Worm (Caenorhabditis elegans) whole organism, L4/young adult: Measurements from ENCODE around the gene H12D21.11.
"Not testable (repeated sequence)": the region's sequence is repeated elsewhere in the genome, so short reads cannot be mapped to it uniquely, and the experiment has no call there.

ENCODE experiments used
- W03F9.2 ChIP-seq: fragments of 150-350 bp; optimal IDR thresholded peaks from 2 replicates; lab custom pipeline; 2014; ENCODE audit warnings: missing biosample characterization, missing genetic modification characterization
- dao-5 ChIP-seq: sonication (generic microtip); optimal IDR thresholded peaks from 2 replicates; lab custom pipeline; 2016; ENCODE audit warnings: missing genotype, missing genetic modification characterization, moderate library complexity, missing compliant biosample characterization
- him-1 ChIP-seq: sonication (generic microtip); optimal IDR thresholded peaks from 2 replicates; lab custom pipeline; 2016; ENCODE audit warnings: missing genotype, missing genetic modification reagents, missing genetic modification characterization, missing compliant biosample characterization

The H12D21.11 gene

ce11 chrV:14915599-14915998, at the start of gene H12D21.11:
TSS of gene H12D21.11 (plus strand) at chrV:14915899.
- TF ChIP-seq him-1 (tag; lab: Kevin White, UChicago) (no peak), W03F9.2 (tag; lab: Kevin White, UChicago) (no peak), dao-5 (tag; lab: Kevin White, UChicago) (no peak)

ce11 chrV:14868181-14868580, 47.5 kb upstream of the H12D21.11 start, which contains the start of gene gcy-14:
TSS of gene gcy-14 (minus strand) at chrV:14868281.
- TF ChIP-seq W03F9.2 (tag; lab: Kevin White, UChicago) (no peak), dao-5 (tag; lab: Kevin White, UChicago) (no peak), him-1 (tag; lab: Kevin White, UChicago) (no peak)

DNA sequence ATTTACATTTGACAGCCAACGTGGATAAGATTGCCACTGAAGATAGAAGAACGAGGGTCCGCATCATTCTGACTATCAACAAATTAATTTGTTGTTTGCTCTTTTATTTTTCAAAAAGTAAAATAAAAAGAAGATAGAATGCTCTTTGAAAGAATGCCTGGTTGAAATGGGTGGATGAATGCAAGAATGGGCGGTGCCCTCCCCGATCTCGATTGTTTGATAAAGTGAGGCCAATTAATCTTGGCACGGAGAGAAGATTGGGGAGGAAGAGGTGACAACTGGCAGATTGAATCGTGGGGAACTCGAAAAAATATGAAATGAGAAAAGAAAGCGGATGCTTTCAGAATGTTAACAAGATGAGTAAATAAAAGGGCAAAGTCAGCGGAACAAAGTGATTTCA, 44.3 kb upstream of the H12D21.11 start, which contains the start of gene ZC412.3:
TSS of gene ZC412.3 (minus strand) at position 183 of the 400 bp plus-strand sequence.
- TF ChIP-seq W03F9.2 (tag; lab: Kevin White, UChicago) (no peak), him-1 (tag; lab: Kevin White, UChicago) (no peak), dao-5 (tag; lab: Kevin White, UChicago) (no peak)

ce11 chrV:14875371-14875770, 40.3 kb upstream of the H12D21.11 start, which contains the start of gene ZC412.5:
TSS of gene ZC412.5 (minus strand) at chrV:14875471.
- TF ChIP-seq W03F9.2 (tag; lab: Kevin White, UChicago) (no peak), dao-5 (tag; lab: Kevin White, UChicago) (no peak), him-1 (tag; lab: Kevin White, UChicago) (no peak)

- no peak for TF ChIP-seq him-1 (tag; lab: Kevin White, UChicago)
- TF ChIP-seq dao-5 (tag; lab: Kevin White, UChicago), result no peak
- TF ChIP-seq W03F9.2 (tag; lab: Kevin White, UChicago), result no peak
These were observed 39.4 kb upstream of the H12D21.11 start for ce11 chrV:14876257-14876656.

DNA sequence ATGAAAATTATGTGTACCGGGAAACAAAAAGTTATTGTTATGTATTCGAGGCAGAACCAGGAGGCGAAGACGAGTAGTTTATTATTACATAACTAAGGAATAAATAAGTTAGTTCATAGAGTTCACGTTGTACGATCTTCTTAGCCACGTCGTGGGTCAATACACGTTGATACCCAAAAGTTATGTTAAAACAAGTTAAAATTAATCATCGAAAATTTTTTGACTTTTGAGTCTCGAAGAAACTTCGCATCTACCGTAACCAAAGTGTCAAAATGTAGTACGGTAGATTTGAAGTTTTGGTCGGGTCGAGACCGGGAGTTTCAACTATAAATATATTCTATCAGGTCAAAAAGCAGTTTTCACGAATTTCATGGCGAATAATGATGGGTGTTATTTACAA, 39.0 kb upstream of the H12D21.11 start, which contains the start of gene ZC412.10:
TSS of gene ZC412.10 (minus strand) at position 101 of the 400 bp plus-strand sequence.
- not testable (repeated sequence) for TF ChIP-seq dao-5, him-1, W03F9.2 (tag; lab: Kevin White, UChicago)

- TF ChIP-seq dao-5 (tag; lab: Kevin White, UChicago) (no peak), him-1 (tag; lab: Kevin White, UChicago) (no peak), W03F9.2 (tag; lab: Kevin White, UChicago) (no peak)
These were observed 38.4 kb upstream of the H12D21.11 start for ce11 chrV:14877242-14877819.

- TF ChIP-seq W03F9.2, dao-5, him-1 (tag; lab: Kevin White, UChicago): not testable (repeated sequence)
These were observed 24.9 kb upstream of the H12D21.11 start, which contains the start of gene nspa-2 for ce11 chrV:14890782-14891181. TSS of gene nspa-2 (plus strand) at chrV:14891082.

DNA sequence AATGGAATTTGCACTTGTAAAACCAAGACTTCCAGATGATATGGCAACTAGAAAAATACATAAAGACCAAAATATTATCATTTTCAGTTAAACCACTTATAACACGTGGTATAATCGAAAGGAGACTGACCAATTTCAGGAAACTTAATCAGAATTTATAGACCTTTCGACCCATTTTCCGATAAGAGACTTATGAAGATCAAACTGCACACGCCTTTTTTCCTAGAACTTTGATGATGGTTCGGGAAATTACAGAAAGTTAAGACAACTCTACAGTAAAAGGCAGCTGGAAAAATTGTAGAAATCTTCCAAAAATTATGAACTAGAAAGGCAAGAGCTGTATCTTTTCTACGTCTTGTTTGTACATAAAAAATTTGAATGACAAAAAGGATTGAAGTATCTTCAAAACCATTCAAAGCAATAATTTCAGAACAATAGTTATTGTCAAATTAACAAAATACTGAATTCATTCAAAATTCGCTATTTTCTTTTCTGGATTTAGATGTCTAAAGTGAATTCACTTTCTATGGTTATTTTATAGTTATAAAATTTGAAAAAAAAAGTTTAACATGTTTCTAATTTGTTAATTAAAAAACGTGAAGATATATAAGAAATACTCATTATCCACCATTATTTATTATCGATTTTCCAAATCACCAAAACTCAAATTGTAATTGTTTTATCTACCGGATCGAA, 22.2 kb upstream of the H12D21.11 start, which contains the start of the genes mpst-2 and H12D21.5:
TSS of gene mpst-2 (minus strand) at position 101 of the 696 bp plus-strand sequence.
TSS of gene H12D21.5 (plus strand) at position 646 of the 696 bp plus-strand sequence.
- TF ChIP-seq him-1 (tag; lab: Kevin White, UChicago) (no peak), dao-5 (tag; lab: Kevin White, UChicago) (no peak), W03F9.2 (tag; lab: Kevin White, UChicago) (no peak)

DNA sequence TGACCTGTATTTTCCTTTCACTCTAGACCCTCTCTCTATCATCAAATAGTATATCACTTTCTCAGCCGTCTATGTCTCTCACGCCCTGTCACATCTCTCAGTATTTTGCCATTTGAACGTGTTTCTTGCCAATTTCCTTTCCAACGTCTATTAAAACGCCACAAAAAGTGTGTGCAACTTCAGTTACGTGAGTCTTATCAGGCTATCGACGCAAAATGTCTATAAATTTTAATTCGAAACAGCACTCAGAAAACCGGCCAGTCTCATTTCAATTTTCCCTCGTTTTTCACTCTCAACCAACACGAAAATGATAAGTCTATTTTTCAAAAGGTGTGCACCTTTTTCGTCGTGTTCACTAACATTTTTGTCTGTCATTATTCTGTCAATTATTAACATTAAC, 20.1 kb upstream of the H12D21.11 start, which contains the start of gene mpst-3:
TSS of gene mpst-3 (plus strand) at position 91 of the 400 bp plus-strand sequence.
- TF ChIP-seq dao-5 (tag; lab: Kevin White, UChicago), result no peak
- TF ChIP-seq him-1 (tag; lab: Kevin White, UChicago), result no peak
- no peak for TF ChIP-seq W03F9.2 (tag; lab: Kevin White, UChicago)

- TF ChIP-seq him-1 (tag; lab: Kevin White, UChicago) (no peak), dao-5 (tag; lab: Kevin White, UChicago) (no peak), W03F9.2 (tag; lab: Kevin White, UChicago) (no peak)
These were observed 18.0 kb upstream of the H12D21.11 start, which contains the start of gene H12D21.6 for ce11 chrV:14897731-14898130. TSS of gene H12D21.6 (minus strand) at chrV:14897831.

DNA sequence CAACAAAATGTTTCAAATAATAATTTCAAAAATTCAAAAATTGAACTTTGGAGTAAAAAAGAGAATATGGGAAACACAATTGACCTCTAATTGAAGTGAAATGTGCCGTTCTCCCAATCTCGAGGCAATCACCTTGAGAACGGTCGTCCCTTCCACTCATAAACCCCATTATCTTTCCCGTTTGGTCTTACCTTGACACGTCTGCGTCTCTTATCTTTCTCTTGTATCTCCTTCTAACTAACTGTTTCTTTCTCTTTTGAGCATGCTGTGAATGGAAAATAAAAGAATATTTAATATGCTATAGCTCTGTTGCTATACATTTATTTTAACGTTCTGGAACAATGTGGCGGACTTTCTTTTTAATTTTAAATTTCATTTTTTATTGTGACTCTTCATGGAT, 16.2 kb upstream of the H12D21.11 start, which contains the start of gene H12D21.10:
TSS of gene H12D21.10 (plus strand) at position 260 of the 400 bp plus-strand sequence.
- TF ChIP-seq him-1 (tag; lab: Kevin White, UChicago) (no peak), W03F9.2 (tag; lab: Kevin White, UChicago) (no peak), dao-5 (tag; lab: Kevin White, UChicago) (no peak)

DNA sequence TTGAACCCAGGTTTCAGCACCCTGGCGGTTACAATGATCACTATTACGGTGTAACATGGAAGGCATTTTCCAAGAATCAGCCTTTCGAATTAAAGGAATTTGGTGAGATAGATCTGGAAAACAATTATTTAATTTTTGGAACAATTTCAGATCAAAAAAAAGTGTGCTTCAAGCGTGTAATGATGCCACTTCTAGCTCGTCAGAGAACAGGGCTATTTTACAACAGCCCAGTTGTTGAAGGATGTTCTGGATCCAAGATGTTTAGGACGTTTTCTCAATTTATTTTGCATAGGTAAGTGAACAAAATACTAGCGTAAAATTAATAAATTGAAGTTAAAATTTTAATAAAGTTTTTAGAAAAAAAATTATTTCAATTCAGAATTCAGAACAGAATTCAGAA, 14.8 kb upstream of the H12D21.11 start:
- TF ChIP-seq W03F9.2 (tag; lab: Kevin White, UChicago) (no peak), him-1 (tag; lab: Kevin White, UChicago) (no peak), dao-5 (tag; lab: Kevin White, UChicago) (no peak)
